Worm (Caenorhabditis elegans): ENCODE measurements around the gene C36B7.3.

- TF ChIP-seq dao-5 (tag; optimal IDR thresholded peaks at IDR 0.05) (no peak), W03F9.2 (tag; optimal IDR thresholded peaks at IDR 0.05) (no peak)
Measured at ce11 chrX:7063236-7063635, 38.3 kb upstream of the C36B7.3 start, which contains the start of gene B0403.3.

Data from whole organism, L4/young adult.